Fruit fly (Drosophila melanogaster): Measurements from ENCODE around the gene CG13082.

The CG13082 gene

dm6 chr2L:19518636-19519086 lies 19.6 kb upstream of the CG13082 start, which contains the start of gene CG10132:
Gene CG10132, plus strand, starts transcription at chr2L:19518824.
- TF ChIP-seq lab (GFP tag; optimal IDR thresholded peaks at IDR 0.05) (no peak), sna (GFP tag; IDR thresholded peaks at IDR 0.05; ENCODE audit: partially characterized antibody) (peak; percentile 16; the same call in 1 of the 2 replicates), YL-1 (GFP tag; optimal IDR thresholded peaks at IDR 0.05) (peak; percentile 13), sens (GFP tag) (peak; percentile 66), Optix (GFP tag; IDR thresholded peaks at IDR 0.05) (no peak), CG13287 (GFP tag; IDR thresholded peaks at IDR 0.05; ENCODE audit: partially characterized antibody) (peak; percentile 66), CTCF (GFP tag; optimal IDR thresholded peaks at IDR 0.05) (peak; percentile 73), CG7963 (GFP tag; IDR thresholded peaks at IDR 0.05; ENCODE audit: partially characterized antibody) (peak; percentile 57; the same call in 1 of the 3 replicates), Dbx (GFP tag; IDR thresholded peaks at IDR 0.05) (no peak), CG2875 (GFP tag; optimal IDR thresholded peaks at IDR 0.05) (no peak), croc (GFP tag; conservative IDR thresholded peaks at IDR 0.05) (no peak), pum (GFP tag; optimal IDR thresholded peaks at IDR 0.05) (no peak), CG18764 (GFP tag; optimal IDR thresholded peaks at IDR 0.05) (no peak), CG16813 (GFP tag; IDR thresholded peaks at IDR 0.05; ENCODE audit: partially characterized antibody) (peak; percentile 53; the same call in 2 of the 3 replicates), Aef1 (GFP tag; IDR thresholded peaks at IDR 0.05) (no peak), dysf (GFP tag; IDR thresholded peaks at IDR 0.05) (no peak), CG14860 (GFP tag; IDR thresholded peaks at IDR 0.05; ENCODE audit: partially characterized antibody) (0 out of 3 replicates have a peak, but pooled peaks have one; percentile 58), caup (GFP tag; optimal IDR thresholded peaks at IDR 0.05; ENCODE audit: severe bottlenecking) (no peak), Bgb (GFP tag; IDR thresholded peaks at IDR 0.05; ENCODE audit: partially characterized antibody) (peak; percentile 41; the same call in 1 of the 2 replicates), CG15514 (GFP tag; optimal IDR thresholded peaks at IDR 0.05) (peak; percentile 40), CG11696 (GFP tag; IDR thresholded peaks at IDR 0.05) (no peak), vnd (GFP tag; IDR thresholded peaks at IDR 0.05; ENCODE audit: partially characterized antibody) (peak; percentile 58; the same call in 1 of the 3 replicates), Sin3A (optimal IDR thresholded peaks at IDR 0.05) (no peak), chinmo (GFP tag; IDR thresholded peaks at IDR 0.05; ENCODE audit: partially characterized antibody) (0 out of 4 replicates have a peak, but pooled peaks have one; percentile 57), bbx (GFP tag; IDR thresholded peaks at IDR 0.05; ENCODE audit: partially characterized antibody) (peak; percentile 53; the same call in 1 of the 2 replicates), run (tag; optimal IDR thresholded peaks at IDR 0.05) (no peak), hb (GFP tag; IDR thresholded peaks at IDR 0.05; ENCODE audit: partially characterized antibody) (peak; percentile 67; the same call in 1 of the 3 replicates), hbn (GFP tag; IDR thresholded peaks at IDR 0.05; ENCODE audit: partially characterized antibody) (0 out of 2 replicates have a peak, but pooled peaks have one; percentile 29), Dll (GFP tag; IDR thresholded peaks at IDR 0.05; ENCODE audit: partially characterized antibody) (peak; percentile 53; the same call in 1 of the 4 replicates), Myb (GFP tag; optimal IDR thresholded peaks at IDR 0.05) (peak; percentile 86), MBD-R2 (GFP tag; IDR thresholded peaks at IDR 0.05) (0 out of 2 replicates have a peak, but pooled peaks have one; percentile 10), Drgx (GFP tag; IDR thresholded peaks at IDR 0.05) (0 out of 2 replicates have a peak, but pooled peaks have one; percentile 14), twi (tag; optimal IDR thresholded peaks at IDR 0.05) (no peak), CG10959 (GFP tag; IDR thresholded peaks at IDR 0.05) (no peak), CG18599 (GFP tag; optimal IDR thresholded peaks at IDR 0.05) (peak; percentile 0), ewg (GFP tag; optimal IDR thresholded peaks at IDR 0.05) (peak; percentile 32), HLH4C (GFP tag; IDR thresholded peaks at IDR 0.05; ENCODE audit: partially characterized antibody) (peak; percentile 78), CG2116 (GFP tag; optimal IDR thresholded peaks at IDR 0.05) (peak; percentile 21), CG32767 (GFP tag; IDR thresholded peaks at IDR 0.05) (peak; percentile 72; the same call in 1 of the 2 replicates), Opbp (GFP tag; IDR thresholded peaks at IDR 0.05; ENCODE audit: partially characterized antibody) (0 out of 3 replicates have a peak, but pooled peaks have one; percentile 13), CG12219 (GFP tag; optimal IDR thresholded peaks at IDR 0.05) (no peak), CG34224 (GFP tag; IDR thresholded peaks at IDR 0.05; ENCODE audit: partially characterized antibody) (peak; percentile 59; the same call in 2 of the 3 replicates), mld (GFP tag; IDR thresholded peaks at IDR 0.05; ENCODE audit: partially characterized antibody) (peak; percentile 70; the same call in 2 of the 3 replicates), CG6254 (GFP tag; optimal IDR thresholded peaks at IDR 0.05) (no peak), E2f2 (GFP tag; IDR thresholded peaks at IDR 0.05) (peak; percentile 47), Lpt (GFP tag; optimal IDR thresholded peaks at IDR 0.05) (no peak), tio (GFP tag; optimal IDR thresholded peaks at IDR 0.05) (no peak), ci (GFP tag; IDR thresholded peaks at IDR 0.05) (peak; percentile 36; the same call in 1 of the 3 replicates)
